Worm (Caenorhabditis elegans) whole organism, early embryonic: ENCODE measurements around the gene C03B1.5.

Source experiments
- B0310.2 ChIP-seq: sonication (generic microtip); optimal IDR thresholded peaks from 2 replicates; lab custom pipeline; 2016; ENCODE audit warnings: mild to moderate bottlenecking, missing genetic modification characterization, missing compliant biosample characterization
- F13C5.2 ChIP-seq: sonication (generic microtip); optimal IDR thresholded peaks from 2 replicates; lab custom pipeline; 2017; ENCODE audit warnings: mild to moderate bottlenecking, missing genetic modification characterization, inconsistent platforms, missing compliant biosample characterization
- aly-1 ChIP-seq: sonication (generic microtip); optimal IDR thresholded peaks from 2 replicates; lab custom pipeline; 2016; ENCODE audit warnings: missing genetic modification characterization, missing compliant biosample characterization
- ama-1 ChIP-seq: fragments of 150-350 bp; optimal IDR thresholded peaks from 2 replicates; lab custom pipeline; 2014
- ceh-13 ChIP-seq: fragments of 200-800 bp; sonication (Bioruptor generic); optimal IDR thresholded peaks from 2 replicates; lab custom pipeline; 2018; ENCODE audit warnings: mild to moderate bottlenecking, missing genetic modification characterization, missing compliant biosample characterization
- ceh-36 ChIP-seq: sonication (generic microtip); optimal IDR thresholded peaks from 2 replicates; lab custom pipeline; 2016; ENCODE audit warnings: missing genetic modification characterization, inconsistent platforms, missing compliant biosample characterization
- ets-7 ChIP-seq: sonication (generic microtip); optimal IDR thresholded peaks from 2 replicates; lab custom pipeline; 2016; ENCODE audit warnings: missing genotype, missing genetic modification characterization, missing compliant biosample characterization
- flt-1 ChIP-seq: fragments of 200-800 bp; sonication (Bioruptor generic); IDR thresholded peaks from 2 replicates; pipeline ENCODE4 v1.3.6; 2022; ENCODE audit warnings: missing genetic modification characterization, missing compliant biosample characterization
- hmbx-1 ChIP-seq: sonication (generic microtip); optimal IDR thresholded peaks from 2 replicates; lab custom pipeline; 2016; ENCODE audit warnings: mild to moderate bottlenecking, missing genetic modification characterization, missing compliant biosample characterization
- hmg-4 ChIP-seq: fragments of 200-800 bp; sonication (Bioruptor generic); optimal IDR thresholded peaks from 2 replicates; lab custom pipeline; 2018; ENCODE audit warnings: mild to moderate bottlenecking, missing genetic modification characterization, missing compliant biosample characterization
- hnd-1 ChIP-seq: sonication (generic microtip); optimal IDR thresholded peaks from 2 replicates; lab custom pipeline; 2016; ENCODE audit warnings: missing genetic modification characterization, missing compliant biosample characterization
- pes-1 ChIP-seq: fragments of 200-800 bp; sonication (Bioruptor generic); IDR thresholded peaks from 2 replicates; pipeline ENCODE4 v1.3.6; 2022; ENCODE audit warnings: missing genetic modification reagents, missing genetic modification characterization, missing compliant biosample characterization
- scrt-1 ChIP-seq: fragments of 200-800 bp; sonication (Bioruptor generic); IDR thresholded peaks from 2 replicates; pipeline ENCODE4 v1.3.6; 2022; ENCODE audit warnings: missing genetic modification characterization, missing compliant biosample characterization
- sea-1 ChIP-seq: fragments of 200-800 bp; sonication (Bioruptor generic); conservative IDR thresholded peaks from 2 replicates; pipeline ENCODE4 v1.3.6; 2022; ENCODE audit warnings: missing genetic modification characterization, missing compliant biosample characterization
- tbx-11 ChIP-seq: fragments of 200-800 bp; sonication (Bioruptor generic); IDR thresholded peaks from 2 replicates; pipeline ENCODE4 v1.3.6; 2022; ENCODE audit warnings: missing genetic modification characterization, missing compliant biosample characterization
- tbx-37 ChIP-seq: fragments of 200-800 bp; sonication (Bioruptor generic); conservative IDR thresholded peaks from 2 replicates; pipeline ENCODE4 v1.3.6; 2022; ENCODE audit warnings: missing genetic modification reagents, missing genetic modification characterization, missing compliant biosample characterization
- tra-4 ChIP-seq: sonication (generic microtip); optimal IDR thresholded peaks from 2 replicates; lab custom pipeline; 2017; ENCODE audit warnings: missing genetic modification characterization, missing compliant biosample characterization

The C03B1.5 gene

ce11 chrX:6341513-6341912 is 13.9 kb upstream of the C03B1.5 start, which contains the start of gene C03B1.7:
Gene C03B1.7, plus strand, starts transcription at chrX:6341813.
- TF ChIP-seq tra-4 (tag; lab: Kevin White, UChicago): no peak
- no peak for TF ChIP-seq scrt-1 (GFP tag; lab: Robert Waterston, UW)
- no peak for TF ChIP-seq F13C5.2 (tag; lab: Kevin White, UChicago)
- TF ChIP-seq ama-1: no peak
- TF ChIP-seq tbx-37 (GFP tag; lab: Robert Waterston, UW): no peak
- TF ChIP-seq ets-7 (tag; lab: Kevin White, UChicago): no peak
- TF ChIP-seq hmbx-1 (tag; lab: Kevin White, UChicago): no peak
- no peak for TF ChIP-seq sea-1 (GFP tag; lab: Robert Waterston, UW)
- no peak for TF ChIP-seq tbx-11 (GFP tag; lab: Robert Waterston, UW)
- TF ChIP-seq pes-1 (GFP tag; lab: Robert Waterston, UW): no peak
- TF ChIP-seq ceh-36 (tag; lab: Kevin White, UChicago): no peak
- no peak for TF ChIP-seq ceh-13

DNA sequence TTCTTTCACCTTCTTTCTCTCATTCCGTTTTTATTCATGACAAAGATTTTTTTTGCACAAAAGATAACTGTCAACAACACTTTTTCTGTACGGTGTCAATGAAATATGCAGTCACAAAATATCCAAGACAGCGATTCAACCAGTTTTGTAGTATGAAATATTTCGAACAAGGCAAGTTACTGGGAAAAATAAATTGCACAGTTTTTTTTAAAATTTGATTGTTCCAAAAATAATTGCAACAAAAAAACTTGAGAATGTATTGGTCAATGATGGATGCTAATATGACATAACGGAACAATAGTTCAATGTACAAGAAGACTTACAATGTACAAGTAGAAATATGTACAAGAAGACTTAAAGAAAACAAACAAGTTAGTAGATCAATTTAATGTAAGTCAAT is 9.6 kb upstream of the C03B1.5 start:
- TF ChIP-seq B0310.2: no peak
- no peak for TF ChIP-seq aly-1 (tag; lab: Kevin White, UChicago)
- TF ChIP-seq ama-1: no peak
- TF ChIP-seq tbx-11 (GFP tag; lab: Robert Waterston, UW): no peak
- no peak for TF ChIP-seq flt-1
- TF ChIP-seq hmg-4 (GFP tag; lab: Kevin White, UChicago): no peak
- no peak for TF ChIP-seq hmbx-1 (tag; lab: Kevin White, UChicago)
- no peak for TF ChIP-seq ceh-13
- TF ChIP-seq scrt-1 (GFP tag; lab: Robert Waterston, UW): no peak
- no peak for TF ChIP-seq tra-4 (tag; lab: Kevin White, UChicago)
- TF ChIP-seq F13C5.2 (tag; lab: Kevin White, UChicago): no peak
- no peak for TF ChIP-seq hnd-1 (tag; lab: Kevin White, UChicago)

- no peak for TF ChIP-seq sea-1 (GFP tag; lab: Robert Waterston, UW)
- TF ChIP-seq tbx-37 (GFP tag; lab: Robert Waterston, UW): no peak
Measured at ce11 chrX:6347013-6347412, 8.4 kb upstream of the C03B1.5 start, which contains the start of gene C03B1.9. Gene C03B1.9, minus strand, starts transcription at chrX:6347113.

DNA sequence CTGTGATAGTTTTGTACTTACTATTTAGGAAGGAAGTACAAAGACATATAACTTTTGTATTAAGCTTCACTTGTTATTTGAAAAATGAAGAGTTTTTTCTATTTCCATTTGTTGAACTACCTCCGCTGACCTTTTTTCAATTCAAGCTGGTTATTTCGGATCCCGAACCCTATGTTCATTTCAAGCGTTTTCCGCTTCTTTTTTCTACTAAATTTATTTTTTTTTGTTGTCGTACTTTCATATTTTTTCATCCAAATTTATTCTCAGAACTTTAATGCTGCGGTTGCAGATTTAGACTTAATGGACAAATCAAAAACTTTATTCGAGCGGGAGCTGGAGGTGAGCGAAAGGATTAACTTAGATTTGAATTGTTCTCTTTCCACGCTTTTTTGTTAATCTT is 5.4 kb upstream of the C03B1.5 start, which contains the start of gene C03B1.6:
Gene C03B1.6, plus strand, starts transcription at position 301 of the 400 bp plus-strand sequence.
- TF ChIP-seq tra-4 (tag; lab: Kevin White, UChicago) (no peak), tbx-11 (GFP tag; lab: Robert Waterston, UW) (no peak), ceh-13 (no peak), F13C5.2 (tag; lab: Kevin White, UChicago) (no peak), hnd-1 (tag; lab: Kevin White, UChicago) (no peak), ets-7 (tag; lab: Kevin White, UChicago) (no peak), B0310.2 (no peak), ceh-36 (tag; lab: Kevin White, UChicago) (no peak), pes-1 (GFP tag; lab: Robert Waterston, UW) (no peak), ama-1 (no peak), sea-1 (GFP tag; lab: Robert Waterston, UW) (no peak), hmbx-1 (tag; lab: Kevin White, UChicago) (no peak), flt-1 (no peak), tbx-37 (GFP tag; lab: Robert Waterston, UW) (no peak), scrt-1 (GFP tag; lab: Robert Waterston, UW) (no peak)

- TF ChIP-seq ama-1 (no peak), F13C5.2 (tag; lab: Kevin White, UChicago) (no peak), ceh-13 (no peak), ets-7 (tag; lab: Kevin White, UChicago) (no peak), flt-1 (no peak), hmg-4 (GFP tag; lab: Kevin White, UChicago) (no peak), B0310.2 (no peak), scrt-1 (GFP tag; lab: Robert Waterston, UW) (no peak), sea-1 (GFP tag; lab: Robert Waterston, UW) (no peak), ceh-36 (tag; lab: Kevin White, UChicago) (no peak), hmbx-1 (tag; lab: Kevin White, UChicago) (no peak), tbx-37 (GFP tag; lab: Robert Waterston, UW) (no peak), tra-4 (tag; lab: Kevin White, UChicago) (no peak), hnd-1 (tag; lab: Kevin White, UChicago) (no peak)
Measured at ce11 chrX:6353763-6354162, 1.6 kb upstream of the C03B1.5 start.

DNA sequence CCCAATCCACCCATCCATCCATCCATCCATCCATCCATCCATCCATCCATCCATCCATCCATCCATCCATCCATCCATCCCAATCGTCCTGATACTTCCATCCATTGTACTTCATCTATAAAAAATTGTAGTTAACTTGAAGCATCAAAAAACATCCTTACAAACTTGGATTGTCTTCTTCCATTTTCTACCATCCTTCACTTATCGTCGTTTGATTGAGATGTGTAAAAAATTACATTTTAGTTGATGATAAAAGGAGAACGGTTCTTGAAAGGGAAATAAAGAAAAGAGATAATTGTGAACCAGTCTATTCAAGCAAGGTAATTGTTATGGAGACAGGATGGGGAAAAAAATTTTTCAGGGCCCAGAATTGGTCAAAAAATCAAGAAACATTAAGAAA is 2.4 kb downstream of the C03B1.5 start, which contains the start of gene C03B1.10:
Gene C03B1.10, minus strand, starts transcription at position 101 of the 400 bp plus-strand sequence.
- TF ChIP-seq ets-7 (tag; lab: Kevin White, UChicago) (no peak), hmg-4 (GFP tag; lab: Kevin White, UChicago) (no peak), F13C5.2 (tag; lab: Kevin White, UChicago) (no peak), ama-1 (no peak), ceh-13 (no peak), ceh-36 (tag; lab: Kevin White, UChicago) (no peak)

DNA sequence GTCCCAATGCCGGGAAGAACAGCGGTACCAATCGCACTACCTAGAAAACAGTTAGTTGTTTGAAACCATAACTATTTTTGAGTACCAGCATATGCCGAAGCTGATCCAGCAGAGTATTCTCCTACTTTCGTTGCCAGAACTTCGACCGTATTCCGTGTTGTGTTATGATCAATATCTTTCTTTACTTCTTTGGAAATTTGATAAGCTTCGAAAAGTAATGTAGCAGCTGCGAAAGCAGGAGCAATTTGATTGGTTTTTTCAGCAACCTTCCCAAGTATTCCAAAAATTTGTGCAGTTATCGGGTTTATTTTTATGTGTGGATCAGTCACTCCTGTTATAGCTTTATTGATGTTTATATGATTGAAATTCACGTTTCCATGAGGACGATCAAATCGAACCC is 4.7 kb downstream of the C03B1.5 start:
- no peak for TF ChIP-seq hmg-4 (GFP tag; lab: Kevin White, UChicago)
- TF ChIP-seq tra-4 (tag; lab: Kevin White, UChicago): no peak
- no peak for TF ChIP-seq F13C5.2 (tag; lab: Kevin White, UChicago)
- no peak for TF ChIP-seq ceh-13
- no peak for TF ChIP-seq ama-1
- no peak for TF ChIP-seq aly-1 (tag; lab: Kevin White, UChicago)

ce11 chrX:6360658-6361057 is 5.3 kb downstream of the C03B1.5 start, which contains the start of gene C03B1.14:
Gene C03B1.14, minus strand, starts transcription at chrX:6360758.
- no peak for TF ChIP-seq pes-1 (GFP tag; lab: Robert Waterston, UW)
- TF ChIP-seq scrt-1 (GFP tag; lab: Robert Waterston, UW): no peak
- no peak for TF ChIP-seq aly-1 (tag; lab: Kevin White, UChicago)
- no peak for TF ChIP-seq sea-1 (GFP tag; lab: Robert Waterston, UW)
- TF ChIP-seq B0310.2: no peak
- no peak for TF ChIP-seq tbx-37 (GFP tag; lab: Robert Waterston, UW)
- no peak for TF ChIP-seq ceh-36 (tag; lab: Kevin White, UChicago)
- TF ChIP-seq hmg-4 (GFP tag; lab: Kevin White, UChicago): no peak
- no peak for TF ChIP-seq hmbx-1 (tag; lab: Kevin White, UChicago)
- TF ChIP-seq ama-1: no peak
- TF ChIP-seq tbx-11 (GFP tag; lab: Robert Waterston, UW): no peak
- TF ChIP-seq tra-4 (tag; lab: Kevin White, UChicago): no peak
- TF ChIP-seq hnd-1 (tag; lab: Kevin White, UChicago): no peak
- no peak for TF ChIP-seq ceh-13
